Worm (Caenorhabditis elegans) whole organism, L4 larva: ENCODE results near the gene F26F2.13.
A peak's percentile ranks its signal among the peaks of the same experiment; 100 is the strongest.

ENCODE experiments used
- F10B5.3 ChIP-seq: sonication (generic microtip); optimal IDR thresholded peaks from 2 replicates; lab custom pipeline; 2016; ENCODE audit warnings: mild to moderate bottlenecking, missing genetic modification characterization, missing compliant biosample characterization
- F26F4.8 ChIP-seq: fragments of 200-800 bp; sonication (Bioruptor generic); conservative IDR thresholded peaks from 2 replicates; pipeline ENCODE4 v1.3.6; 2022; ENCODE audit warnings: missing genetic modification characterization, missing compliant biosample characterization
- F37D6.2 ChIP-seq: sonication (generic microtip); optimal IDR thresholded peaks from 2 replicates; lab custom pipeline; 2016; ENCODE audit warnings: mild to moderate bottlenecking, missing genetic modification characterization, missing compliant biosample characterization
- Y5F2A.4 ChIP-seq: fragments of 200-800 bp; sonication (Bioruptor generic); optimal IDR thresholded peaks from 2 replicates; lab custom pipeline; 2018; ENCODE audit warnings: mild to moderate bottlenecking, missing genetic modification characterization, missing compliant biosample characterization
- ceh-28 ChIP-seq: fragments of 150-350 bp; optimal IDR thresholded peaks from 2 replicates; lab custom pipeline; 2014; ENCODE audit warnings: missing biosample characterization, missing genetic modification reagents, missing genetic modification characterization
- ceh-32 ChIP-seq: sonication (generic microtip); optimal IDR thresholded peaks from 2 replicates; lab custom pipeline; 2016; ENCODE audit warnings: mild to moderate bottlenecking, missing genetic modification characterization, missing compliant biosample characterization; ENCODE audit not compliant: poor library complexity
- ceh-82 ChIP-seq: sonication (generic microtip); optimal IDR thresholded peaks from 2 replicates; lab custom pipeline; 2017; ENCODE audit warnings: missing biosample characterization, missing genetic modification characterization
- cey-2 ChIP-seq: sonication (generic microtip); optimal IDR thresholded peaks from 3 replicates; lab custom pipeline; 2017; ENCODE audit warnings: missing genetic modification characterization, mild to moderate bottlenecking, missing compliant biosample characterization, antibody characterized with exemption, borderline replicate concordance; ENCODE audit not compliant: insufficient read depth
- daf-8 ChIP-seq: fragments of 200-800 bp; sonication (Bioruptor generic); IDR thresholded peaks from 2 replicates; pipeline ENCODE4 v1.3.6; 2022; ENCODE audit warnings: missing genetic modification characterization, missing compliant biosample characterization
- dmd-6 ChIP-seq: fragments of 200-800 bp; sonication (Bioruptor generic); IDR thresholded peaks from 2 replicates; pipeline ENCODE4 v1.3.6; 2022; ENCODE audit warnings: missing genetic modification reagents, missing genetic modification characterization, missing compliant biosample characterization
- duxl-1 ChIP-seq: sonication (generic microtip); optimal IDR thresholded peaks from 2 replicates; lab custom pipeline; 2016; ENCODE audit warnings: mild to moderate bottlenecking, missing genetic modification characterization, moderate library complexity, missing compliant biosample characterization; ENCODE audit not compliant: poor library complexity
- fos-1 ChIP-seq: fragments of 150-350 bp; optimal IDR thresholded peaks from 2 replicates; lab custom pipeline; 2014; ENCODE audit warnings: missing biosample characterization, missing genetic modification characterization
- hlh-30 ChIP-seq: sonication (generic microtip); optimal IDR thresholded peaks from 2 replicates; lab custom pipeline; 2017; ENCODE audit warnings: antibody characterized with exemption, mild to moderate bottlenecking, missing genetic modification characterization, missing compliant biosample characterization; ENCODE audit not compliant: insufficient read depth
- jun-1 ChIP-seq: fragments of 150-350 bp; optimal IDR thresholded peaks from 2 replicates; lab custom pipeline; 2014; ENCODE audit warnings: missing biosample characterization, missing genetic modification reagents, missing genetic modification characterization
- lim-7 ChIP-seq: fragments of 200-800 bp; sonication (Bioruptor generic); IDR thresholded peaks from 2 replicates; pipeline ENCODE4 v1.3.6; 2022; ENCODE audit warnings: missing genetic modification characterization, missing compliant biosample characterization
- lin-1 ChIP-seq: fragments of 200-800 bp; sonication (Bioruptor generic); IDR thresholded peaks from 2 replicates; pipeline ENCODE4 v1.3.6; 2022; ENCODE audit warnings: missing genetic modification reagents, missing genetic modification characterization, missing compliant biosample characterization
- lin-38 ChIP-seq: fragments of 200-800 bp; sonication (Bioruptor generic); IDR thresholded peaks from 2 replicates; pipeline ENCODE4 v1.3.6; 2022; ENCODE audit warnings: missing genetic modification reagents, missing genetic modification characterization, missing compliant biosample characterization
- lir-3 ChIP-seq: sonication (generic microtip); optimal IDR thresholded peaks from 2 replicates; lab custom pipeline; 2016; ENCODE audit warnings: mild to moderate bottlenecking, missing genetic modification characterization, missing compliant biosample characterization
- mdt-29 ChIP-seq: fragments of 200-800 bp; sonication (Bioruptor generic); IDR thresholded peaks from 2 replicates; pipeline ENCODE4 v1.3.6; 2022; ENCODE audit warnings: missing genetic modification reagents, missing genetic modification characterization, missing compliant biosample characterization
- mep-1 ChIP-seq: fragments of 150-350 bp; sonication (generic microtip); optimal IDR thresholded peaks from 3 replicates; lab custom pipeline; 2014; ENCODE audit warnings: missing biosample characterization, missing genetic modification characterization
- mxl-2 ChIP-seq: fragments of 200-800 bp; sonication (Bioruptor generic); conservative IDR thresholded peaks from 2 replicates; pipeline ENCODE4 v1.3.6; 2022; ENCODE audit warnings: missing genetic modification reagents, missing genetic modification characterization, missing compliant biosample characterization
- nhr-111 ChIP-seq: fragments of 200-800 bp; sonication (Bioruptor generic); optimal IDR thresholded peaks from 2 replicates; lab custom pipeline; 2018; ENCODE audit warnings: mild to moderate bottlenecking, missing genetic modification characterization, missing compliant biosample characterization
- nhr-28 ChIP-seq: fragments of 150-350 bp; optimal IDR thresholded peaks from 2 replicates; lab custom pipeline; 2014; ENCODE audit warnings: missing biosample characterization, missing genetic modification characterization
- nhr-6 ChIP-seq: fragments of 150-350 bp; optimal IDR thresholded peaks from 2 replicates; lab custom pipeline; 2014; ENCODE audit warnings: missing biosample characterization, missing genetic modification characterization
- nhr-76 ChIP-seq: fragments of 150-350 bp; optimal IDR thresholded peaks from 2 replicates; lab custom pipeline; 2014; ENCODE audit warnings: missing biosample characterization, missing genetic modification characterization
- nhr-77 ChIP-seq: fragments of 150-350 bp; optimal IDR thresholded peaks from 2 replicates; lab custom pipeline; 2014; ENCODE audit warnings: missing biosample characterization, missing genetic modification characterization
- spr-1 ChIP-seq: sonication (generic microtip); optimal IDR thresholded peaks from 2 replicates; lab custom pipeline; 2016; ENCODE audit warnings: mild to moderate bottlenecking, missing genetic modification characterization, missing compliant biosample characterization
- tra-1 ChIP-seq: fragments of 200-800 bp; sonication (Bioruptor generic); IDR thresholded peaks from 2 replicates; pipeline ENCODE4 v1.3.6; 2022; ENCODE audit warnings: missing genetic modification reagents, missing genetic modification characterization, missing compliant biosample characterization
- unc-62 ChIP-seq, 3 experiments: fragments of 150-350 bp in 1 of 3; sonication (generic microtip); optimal IDR thresholded peaks in 2 of 3; peaks in 1 of 3; 1 replicate in 1 of 3; 2 replicates in 2 of 3; lab custom pipeline; 2014 to 2017; ENCODE audit warnings: missing biosample characterization in 3 of 3, missing genetic modification characterization in 3 of 3, missing genetic modification reagents in 3 of 3, missing genotype in 1 of 3
- zag-1 ChIP-seq: fragments of 150-350 bp; optimal IDR thresholded peaks from 2 replicates; lab custom pipeline; 2014; ENCODE audit warnings: missing biosample characterization, missing genetic modification characterization
- zip-2 ChIP-seq: fragments of 150-350 bp; optimal IDR thresholded peaks from 2 replicates; lab custom pipeline; 2014; ENCODE audit warnings: missing biosample characterization, missing genetic modification characterization

Gene F26F2.13

DNA sequence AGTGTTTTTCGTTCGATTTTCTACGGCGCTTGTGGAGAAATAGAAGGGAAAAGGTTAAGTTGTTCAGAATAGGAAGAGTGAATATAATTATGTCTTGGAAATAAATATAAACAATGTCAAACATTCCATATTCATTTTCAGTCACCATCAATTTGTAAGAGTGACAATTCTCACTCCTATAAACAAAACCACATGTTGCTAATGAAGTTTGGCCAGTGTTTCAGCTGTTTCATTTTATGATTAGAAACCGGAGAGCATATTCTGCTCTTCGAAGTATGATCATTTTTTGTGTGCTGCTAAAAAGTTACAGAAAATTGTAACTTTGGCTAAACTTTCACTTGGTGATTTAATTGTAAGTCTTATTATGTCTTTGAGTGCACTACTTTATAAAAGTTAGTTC, 9.0 kb upstream of the F26F2.13 start, which contains the start of gene Y38H6C.21:
TSS of gene Y38H6C.21 (minus strand) at position 148 of the 400 bp plus-strand sequence.
- TF ChIP-seq nhr-77 (tag; lab: Kevin White, UChicago), result no peak
- peak; percentile 61 for TF ChIP-seq dmd-6 (GFP tag; lab: Robert Waterston, UW)

DNA sequence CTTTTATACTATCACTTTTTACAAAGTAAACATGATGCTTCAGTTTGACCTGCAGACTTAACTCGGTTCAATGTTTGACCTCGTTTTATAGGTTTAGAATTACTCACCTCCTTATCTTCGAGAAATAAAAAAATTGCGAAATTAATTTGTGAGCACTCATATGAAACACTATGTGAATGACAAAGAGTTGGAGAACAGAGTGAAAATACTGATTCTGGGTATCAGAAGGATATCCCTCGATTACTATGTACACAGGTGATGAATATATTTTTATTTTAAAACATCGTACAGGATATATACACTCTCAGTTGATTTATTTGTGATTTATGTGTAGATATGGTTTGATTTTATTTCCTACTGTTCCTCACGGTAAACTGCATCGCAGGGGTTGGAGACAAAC, 7.9 kb upstream of the F26F2.13 start, which contains the start of gene Y38H6C.23:
TSS of gene Y38H6C.23 (minus strand) at position 101 of the 400 bp plus-strand sequence.
- TF ChIP-seq nhr-76 (tag; lab: Kevin White, UChicago) (no peak), nhr-77 (tag; lab: Kevin White, UChicago) (no peak), lin-38 (GFP tag; lab: Robert Waterston, UW) (no peak), tra-1 (GFP tag; lab: Robert Waterston, UW) (no peak), dmd-6 (GFP tag; lab: Robert Waterston, UW) (peak; percentile 66), unc-62 (GFP tag; optimal IDR thresholded peaks at IDR 0.05 in 1 of 2; lab: Kevin White, UChicago) (peak in 1 of 2 experiments; percentile 37), unc-62 (tag; optimal IDR thresholded peaks at IDR 0.05; lab: Kevin White, UChicago) (no peak)

- TF ChIP-seq nhr-76 (tag; lab: Kevin White, UChicago) (no peak), duxl-1 (tag; lab: Kevin White, UChicago) (no peak), F10B5.3 (tag; lab: Kevin White, UChicago) (no peak), lin-1 (GFP tag; lab: Robert Waterston, UW) (no peak), nhr-111 (GFP tag; lab: Kevin White, UChicago) (no peak), mdt-29 (GFP tag; lab: Robert Waterston, UW) (no peak), lir-3 (tag; lab: Kevin White, UChicago) (no peak), zag-1 (no peak), Y5F2A.4 (no peak), F26F4.8 (GFP tag; lab: Robert Waterston, UW) (no peak)
- TF ChIP-seq, all 104 proteins: peak for 0
These were observed 5.9 kb upstream of the F26F2.13 start, which contains the start of gene abf-4 for ce11 chrV:20558270-20558669. TSS of gene abf-4 (minus strand) at chrV:20558370.

DNA sequence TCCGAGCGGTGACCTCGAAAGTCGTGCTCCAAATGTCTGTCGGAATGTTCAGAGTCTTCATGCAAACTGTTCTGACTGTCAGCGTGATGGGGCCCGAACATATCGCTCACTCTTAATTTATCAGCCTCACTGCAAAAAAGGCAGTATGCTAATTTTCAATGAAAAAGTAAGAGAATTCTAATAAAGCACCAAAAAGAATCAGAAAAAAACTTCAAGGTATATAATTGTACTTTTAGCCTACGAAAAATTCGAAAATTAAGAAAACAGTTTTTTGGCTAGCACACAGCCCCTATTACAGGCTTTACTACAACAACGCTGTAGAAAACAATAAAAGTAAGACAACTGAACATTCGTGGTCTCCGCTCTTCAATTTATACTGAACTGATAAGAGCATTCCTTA, 2.4 kb upstream of the F26F2.13 start, which contains the start of gene F26F2.1:
TSS of gene F26F2.1 (minus strand) at position 101 of the 400 bp plus-strand sequence.
- TF ChIP-seq hlh-30 (no peak), cey-2 (tag; lab: Kevin White, UChicago) (no peak), daf-8 (no peak), duxl-1 (tag; lab: Kevin White, UChicago) (no peak), spr-1 (tag; lab: Kevin White, UChicago) (no peak), jun-1 (no peak), Y5F2A.4 (no peak), nhr-6 (no peak), ceh-28 (tag; lab: Kevin White, UChicago) (no peak)

DNA sequence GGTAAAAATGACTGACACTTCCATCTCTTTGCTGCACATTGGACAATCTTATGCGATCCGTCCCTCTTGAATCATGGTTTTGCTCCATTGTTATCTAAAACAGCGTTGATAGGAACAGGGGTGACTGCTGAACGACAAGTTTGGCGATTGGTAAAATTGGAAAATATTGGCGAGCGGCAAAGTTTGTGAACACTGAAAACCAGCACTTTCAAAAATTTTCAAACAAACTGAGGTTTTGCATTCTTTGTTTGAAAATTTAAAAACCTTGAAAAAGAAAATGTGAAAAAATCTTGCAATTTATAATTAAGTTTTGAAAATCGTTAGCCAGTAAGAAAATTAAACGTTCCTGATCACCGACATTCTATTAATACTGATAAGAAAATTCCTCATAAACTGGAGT, 2.3 kb downstream of the F26F2.13 start, which contains the start of gene F26F2.3:
TSS of gene F26F2.3 (minus strand) at position 101 of the 400 bp plus-strand sequence.
- TF ChIP-seq lin-38 (GFP tag; lab: Robert Waterston, UW), result no peak
- no peak for TF ChIP-seq nhr-111 (GFP tag; lab: Kevin White, UChicago)
- no peak for TF ChIP-seq fos-1
- TF ChIP-seq mep-1 (tag; lab: Kevin White, UChicago), result no peak
- no peak for TF ChIP-seq F26F4.8 (GFP tag; lab: Robert Waterston, UW)
- TF ChIP-seq ceh-82, result no peak
- no peak for TF ChIP-seq nhr-28
- TF ChIP-seq mxl-2 (GFP tag; lab: Robert Waterston, UW), result no peak
- no peak for TF ChIP-seq F10B5.3 (tag; lab: Kevin White, UChicago)
- no peak for TF ChIP-seq zip-2
- TF ChIP-seq ceh-32 (tag; lab: Kevin White, UChicago), result no peak
- no peak for TF ChIP-seq F37D6.2 (tag; lab: Kevin White, UChicago)
- no peak for TF ChIP-seq lim-7
